Fruit fly (Drosophila melanogaster) whole organism, embryonic: Measurements from ENCODE around the gene dock.

Source experiments
- CG10274 ChIP-seq: fragments of 200-800 bp; sonication (Bioruptor generic); optimal IDR thresholded peaks from 3 replicates; lab custom pipeline; 2017; ENCODE audit warnings: missing biosample characterization, mild to moderate bottlenecking, missing genetic modification characterization
- CG13624 ChIP-seq: fragments of 200-800 bp; sonication (Bioruptor generic); optimal IDR thresholded peaks from 2 replicates; lab custom pipeline; 2016; ENCODE audit warnings: missing biosample characterization, missing genetic modification characterization
- CG6175 ChIP-seq: fragments of 200-800 bp; sonication (Bioruptor generic); IDR thresholded peaks from 3 replicates; pipeline ENCODE4 v1.3.6; 2022; ENCODE audit warnings: missing biosample characterization, missing genetic modification characterization
- CG8089 ChIP-seq: fragments of 200-800 bp; sonication (Bioruptor generic); optimal IDR thresholded peaks from 3 replicates; lab custom pipeline; 2016; ENCODE audit warnings: missing biosample characterization, missing genetic modification characterization
- CG8281 ChIP-seq: fragments of 200-800 bp; sonication (Bioruptor generic); optimal IDR thresholded peaks from 2 replicates; lab custom pipeline; 2018; ENCODE audit warnings: missing biosample characterization, mild to moderate bottlenecking, missing genetic modification characterization, moderate library complexity
- D19B ChIP-seq: fragments of 200-800 bp; sonication (Bioruptor generic); optimal IDR thresholded peaks from 2 replicates; lab custom pipeline; 2017; ENCODE audit warnings: missing biosample characterization, mild to moderate bottlenecking, missing genetic modification characterization
- Max ChIP-seq: fragments of 200-800 bp; sonication (Bioruptor generic); optimal IDR thresholded peaks from 2 replicates; lab custom pipeline; 2016; ENCODE audit warnings: missing biosample characterization, mild to moderate bottlenecking, missing genetic modification characterization
- gsb-n ChIP-seq: fragments of 200-800 bp; sonication (Bioruptor generic); optimal IDR thresholded peaks from 3 replicates; lab custom pipeline; 2018; ENCODE audit warnings: missing biosample characterization, mild to moderate bottlenecking, missing genetic modification characterization
- insv ChIP-seq, 2 experiments: fragments of 200-800 bp; sonication (Bioruptor generic); optimal IDR thresholded peaks; 3 replicates each; lab custom pipeline; 2016 to 2018; ENCODE audit warnings: missing biosample characterization in 2 of 2, missing genetic modification characterization in 2 of 2
- prd ChIP-seq, 3 experiments: fragments of >200 bp in 2 of 3; fragments of 200-800 bp in 1 of 3; sonication (Bioruptor generic) in 1 of 3; optimal IDR thresholded peaks in 2 of 3; IDR thresholded peaks in 1 of 3; 2 replicates in 2 of 3; 3 replicates in 1 of 3; pipeline versions ENCODE4 v1.3.6 to Lab custom; 2017 to 2022; ENCODE audit warnings: missing biosample characterization in 1 of 3, missing genetic modification characterization in 1 of 3
- sc ChIP-seq, 3 experiments: fragments of >200 bp in 2 of 3; fragments of 200-800 bp in 1 of 3; sonication (Bioruptor generic) in 1 of 3; optimal IDR thresholded peaks; 2 replicates in 2 of 3; 3 replicates in 1 of 3; lab custom pipeline; 2017; ENCODE audit warnings: mild to moderate bottlenecking in 1 of 3, missing biosample characterization in 1 of 3, missing genetic modification characterization in 1 of 3, missing genetic modification reagents in 1 of 3
- schlank ChIP-seq: fragments of 200-800 bp; sonication (Bioruptor generic); optimal IDR thresholded peaks from 2 replicates; lab custom pipeline; 2018; ENCODE audit warnings: missing biosample characterization, mild to moderate bottlenecking, missing genetic modification characterization
- slp2 ChIP-seq: fragments of 200-800 bp; sonication (Bioruptor generic); optimal IDR thresholded peaks from 2 replicates; lab custom pipeline; 2016; ENCODE audit warnings: missing biosample characterization, missing genetic modification characterization

dm6 chr2L:867899-868605, 42.3 kb downstream of the dock start, which contains the start of gene aru:
- no peak for TF ChIP-seq CG8281 (tag; lab: Kevin White, UChicago)
- no peak for TF ChIP-seq D19B (GFP tag; lab: Kevin White, UChicago)
- TF ChIP-seq Max (GFP tag; lab: Kevin White, UChicago) = no peak
- TF ChIP-seq sc (optimal IDR thresholded peaks at IDR 0.05; lab: Kevin White, UChicago) = no peak
- no peak for TF ChIP-seq sc (GFP tag; optimal IDR thresholded peaks at IDR 0.05; lab: Kevin White, UChicago)
- no peak for TF ChIP-seq CG8089 (GFP tag; lab: Kevin White, UChicago)
- peak; percentile 1 for TF ChIP-seq gsb-n (tag; lab: Kevin White, UChicago)
- TF ChIP-seq CG13624 (GFP tag; lab: Kevin White, UChicago) = no peak
- no peak for TF ChIP-seq prd (optimal IDR thresholded peaks at IDR 0.05; lab: Kevin White, UChicago)
- TF ChIP-seq prd (GFP tag; IDR thresholded peaks at IDR 0.05; lab: Robert Waterston, UW) = 0 out of 3 replicates have a peak, but pooled peaks have one; percentile 15
- TF ChIP-seq CG6175 (GFP tag; lab: Robert Waterston, UW) = no peak
- no peak for TF ChIP-seq schlank (tag; lab: Kevin White, UChicago)
- no peak for TF ChIP-seq CG10274
- TF ChIP-seq insv (GFP tag; optimal IDR thresholded peaks at IDR 0.05; lab: Kevin White, UChicago) = peak in 1 of 2 experiments; percentile 4
- no peak for TF ChIP-seq slp2 (GFP tag; lab: Kevin White, UChicago)
